Worm (Caenorhabditis elegans) whole organism, L4/young adult: ENCODE data around the gene oac-56.

Source experiments
- W03F9.2 ChIP-seq: fragments of 150-350 bp; optimal IDR thresholded peaks from 2 replicates; lab custom pipeline; 2014; ENCODE audit warnings: missing biosample characterization, missing genetic modification characterization
- dao-5 ChIP-seq: sonication (generic microtip); optimal IDR thresholded peaks from 2 replicates; lab custom pipeline; 2016; ENCODE audit warnings: missing genotype, missing genetic modification characterization, moderate library complexity, missing compliant biosample characterization

DNA sequence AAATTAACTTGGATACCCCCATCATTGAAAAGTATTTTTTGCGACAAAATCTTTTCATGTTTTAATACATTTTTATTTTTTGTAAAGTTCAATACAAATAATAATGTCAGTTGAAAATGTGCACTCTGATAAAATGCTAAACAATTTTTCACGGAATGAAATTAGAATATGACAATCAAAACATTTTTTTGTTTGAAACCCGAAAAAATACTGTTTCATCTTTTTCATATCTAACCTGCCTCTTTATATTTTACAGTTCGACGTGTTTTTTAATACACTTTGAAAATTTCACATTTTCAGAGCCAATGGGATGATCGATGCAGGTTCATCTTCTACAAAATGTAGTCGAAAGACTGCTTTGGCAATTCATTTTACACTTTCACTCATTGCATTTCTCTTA, 43.3 kb upstream of the oac-56 start, which contains the start of gene clc-8:
- no peak for TF ChIP-seq W03F9.2 (tag; lab: Kevin White, UChicago)
- no peak for TF ChIP-seq dao-5 (tag; lab: Kevin White, UChicago)
